Worm (Caenorhabditis elegans) whole organism, L1 larva: ENCODE data around the gene srx-121.

Experiments used
- C16A3.4 ChIP-seq: fragments of 150-350 bp; optimal IDR thresholded peaks from 2 replicates; lab custom pipeline; 2014; ENCODE audit warnings: missing biosample characterization, missing genetic modification characterization
- aly-2 ChIP-seq: fragments of 150-350 bp; optimal IDR thresholded peaks from 2 replicates; lab custom pipeline; 2014; ENCODE audit warnings: missing biosample characterization, missing genetic modification characterization
- dpl-1 ChIP-seq, 3 experiments: fragments of 150-350 bp in 2 of 3; sonication (generic microtip) in 1 of 3; optimal IDR thresholded peaks; 2 replicates each; lab custom pipeline; 2014 to 2017; ENCODE audit warnings: missing biosample characterization in 3 of 3, missing genetic modification characterization in 3 of 3, missing genetic modification reagents in 3 of 3
- efl-1 ChIP-seq, 4 experiments: fragments of 150-350 bp; optimal IDR thresholded peaks in 3 of 4; peaks in 1 of 4; 1 replicate in 1 of 4; 2 replicates in 3 of 4; lab custom pipeline; 2014; ENCODE audit warnings: missing biosample characterization in 2 of 4, missing genetic modification characterization in 2 of 4, missing genetic modification reagents in 2 of 4
- lin-15B ChIP-seq: fragments of 150-350 bp; sonication (generic microtip); optimal IDR thresholded peaks from 3 replicates; lab custom pipeline; 2014; ENCODE audit warnings: missing biosample characterization, missing genetic modification characterization
- lir-3 ChIP-seq: sonication (generic microtip); optimal IDR thresholded peaks from 2 replicates; lab custom pipeline; 2016; ENCODE audit warnings: mild to moderate bottlenecking, missing genetic modification characterization, moderate library complexity, missing compliant biosample characterization; ENCODE audit not compliant: poor library complexity
- nhr-12 ChIP-seq: sonication (generic microtip); optimal IDR thresholded peaks from 2 replicates; lab custom pipeline; 2017; ENCODE audit warnings: missing biosample characterization, missing genetic modification characterization
- nhr-237 ChIP-seq: fragments of 150-350 bp; optimal IDR thresholded peaks from 2 replicates; lab custom pipeline; 2014; ENCODE audit warnings: missing biosample characterization, missing genetic modification characterization
- nhr-28 ChIP-seq: fragments of 150-350 bp; optimal IDR thresholded peaks from 2 replicates; lab custom pipeline; 2014; ENCODE audit warnings: missing biosample characterization, missing genetic modification characterization
- pag-3 ChIP-seq: sonication (generic microtip); optimal IDR thresholded peaks from 2 replicates; lab custom pipeline; 2017; ENCODE audit warnings: missing genetic modification characterization, mild to moderate bottlenecking, missing compliant biosample characterization, antibody characterized with exemption, borderline replicate concordance; ENCODE audit not compliant: insufficient read depth
- pqm-1 ChIP-seq: sonication (generic microtip); optimal IDR thresholded peaks from 3 replicates; lab custom pipeline; 2017; ENCODE audit warnings: missing biosample characterization, missing genetic modification characterization
- swsn-7 ChIP-seq: sonication (generic microtip); optimal IDR thresholded peaks from 2 replicates; lab custom pipeline; 2016; ENCODE audit warnings: missing genetic modification characterization, missing compliant biosample characterization
- unc-62 ChIP-seq: fragments of 150-350 bp; optimal IDR thresholded peaks from 2 replicates; lab custom pipeline; 2014; ENCODE audit warnings: missing biosample characterization, missing genetic modification reagents, missing genetic modification characterization

DNA sequence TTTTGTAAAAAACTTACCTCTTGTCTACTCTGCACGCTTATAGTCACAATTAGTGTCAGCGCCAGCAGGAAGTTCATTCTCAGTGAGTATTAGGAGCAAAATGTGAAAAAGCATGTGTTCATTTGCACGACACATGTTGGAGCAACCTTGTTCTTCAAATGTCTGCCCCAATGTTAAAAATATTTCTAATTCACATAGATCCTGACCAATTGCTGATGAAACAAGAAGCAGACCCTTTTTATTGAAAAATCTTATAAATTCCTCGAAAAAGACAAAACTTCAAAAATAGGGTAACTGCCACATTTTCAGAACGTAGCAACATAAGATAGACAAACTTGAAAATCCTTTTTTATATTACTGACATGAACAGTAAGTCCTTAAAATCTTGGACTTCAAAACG, 48.4 kb downstream of the srx-121 start, which contains the start of gene C17B7.8:
- no peak for TF ChIP-seq pqm-1 (tag; lab: Kevin White, UChicago)
- TF ChIP-seq pag-3 (tag; lab: Kevin White, UChicago): no peak
- TF ChIP-seq aly-2 (tag; lab: Kevin White, UChicago): no peak
- no peak for TF ChIP-seq nhr-237 (tag; lab: Kevin White, UChicago)
- no peak for TF ChIP-seq nhr-12
- TF ChIP-seq swsn-7 (tag; lab: Kevin White, UChicago): no peak
- TF ChIP-seq efl-1 (optimal IDR thresholded peaks at IDR 0.05; lab: Kevin White, UChicago): no peak
- no peak for TF ChIP-seq efl-1 (GFP tag; optimal IDR thresholded peaks at IDR 0.05 in 1 of 2; lab: Kevin White, UChicago)
- no peak for TF ChIP-seq C16A3.4 (tag; lab: Kevin White, UChicago)
- TF ChIP-seq dpl-1 (GFP tag; optimal IDR thresholded peaks at IDR 0.05; lab: Kevin White, UChicago): no peak
- TF ChIP-seq lir-3: no peak
- no peak for TF ChIP-seq unc-62 (GFP tag; lab: Kevin White, UChicago)
- TF ChIP-seq nhr-28 (tag; lab: Kevin White, UChicago): no peak
- no peak for TF ChIP-seq lin-15B
